Fruit fly (Drosophila melanogaster): Measurements from ENCODE around the gene Nil.

The Nil gene

DNA sequence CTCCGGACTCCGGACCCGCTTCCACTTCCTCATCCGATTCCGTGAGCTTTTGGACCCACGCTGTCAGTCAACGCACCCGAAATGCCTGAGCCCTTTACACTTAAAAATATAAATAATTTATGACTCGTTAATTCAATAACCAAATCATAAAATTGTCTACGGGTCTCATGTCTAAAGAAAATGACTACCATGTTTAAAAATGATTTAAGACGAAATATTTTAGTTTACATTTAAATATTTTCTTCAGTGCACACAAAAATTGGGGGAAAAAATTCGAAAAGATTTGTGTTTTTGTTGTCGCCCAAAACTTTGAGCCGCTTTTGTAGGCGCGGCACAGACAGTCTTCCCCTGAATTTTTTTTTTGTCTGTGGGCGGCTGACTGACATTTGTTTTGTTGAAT lies 12.0 kb downstream of the Nil start (continued):
- TF ChIP-seq wdn (GFP tag; IDR thresholded peaks at IDR 0.05) (no peak), stc (GFP tag; IDR thresholded peaks at IDR 0.05) (peak; percentile 54; the same call in 1 of the 2 replicates), CG17328 (GFP tag; IDR thresholded peaks at IDR 0.05) (no peak), btn (GFP tag; optimal IDR thresholded peaks at IDR 0.05) (no peak), CG14710 (tag; optimal IDR thresholded peaks at IDR 0.05) (no peak), amos (GFP tag; IDR thresholded peaks at IDR 0.05; ENCODE audit: partially characterized antibody) (no peak), CG10979 (tag; optimal IDR thresholded peaks at IDR 0.05) (no peak), CG7556 (GFP tag; optimal IDR thresholded peaks at IDR 0.05) (peak; percentile 74), CG18262 (tag; optimal IDR thresholded peaks at IDR 0.05) (no peak), bcd (GFP tag; optimal IDR thresholded peaks at IDR 0.05) (peak; percentile 41), ab (GFP tag; optimal IDR thresholded peaks at IDR 0.05) (no peak), CG12219 (GFP tag; optimal IDR thresholded peaks at IDR 0.05) (no peak), CG5953 (GFP tag; IDR thresholded peaks at IDR 0.05) (no peak), CG17612 (GFP tag; IDR thresholded peaks at IDR 0.05) (no peak), Antp (GFP tag; optimal IDR thresholded peaks at IDR 0.05) (no peak), Bteb2 (GFP tag; optimal IDR thresholded peaks at IDR 0.05) (peak; percentile 3), Lhr (GFP tag; optimal IDR thresholded peaks at IDR 0.05) (no peak), sima (GFP tag; optimal IDR thresholded peaks at IDR 0.05) (no peak), CG6175 (GFP tag; IDR thresholded peaks at IDR 0.05) (no peak), zen2 (GFP tag; IDR thresholded peaks at IDR 0.05; ENCODE audit: partially characterized antibody) (no peak), disco-r (GFP tag; optimal IDR thresholded peaks at IDR 0.05) (no peak), vnd (GFP tag; IDR thresholded peaks at IDR 0.05; ENCODE audit: partially characterized antibody) (no peak), dimm (GFP tag; IDR thresholded peaks at IDR 0.05) (no peak), Fer3 (tag; optimal IDR thresholded peaks at IDR 0.05) (peak; percentile 64), CG13123 (GFP tag; optimal IDR thresholded peaks at IDR 0.05) (no peak), CG9609 (GFP tag; optimal IDR thresholded peaks at IDR 0.05) (no peak), PHDP (tag; optimal IDR thresholded peaks at IDR 0.05) (no peak), HHEX (GFP tag; optimal IDR thresholded peaks at IDR 0.05) (peak; percentile 20), CG8290 (GFP tag; optimal IDR thresholded peaks at IDR 0.05) (no peak), CG8290 (tag; optimal IDR thresholded peaks at IDR 0.05) (peak in 1 of 2 experiments; percentile 0), ash1 (GFP tag; optimal IDR thresholded peaks at IDR 0.05) (no peak), CG18599 (GFP tag; optimal IDR thresholded peaks at IDR 0.05) (peak; percentile 87), bbx (GFP tag; IDR thresholded peaks at IDR 0.05; ENCODE audit: partially characterized antibody) (no peak), CG4730 (GFP tag; IDR thresholded peaks at IDR 0.05) (0 out of 2 replicates have a peak, but pooled peaks have one; percentile 11), h (optimal IDR thresholded peaks at IDR 0.05) (no peak), Mrtf (GFP tag; IDR thresholded peaks at IDR 0.05) (no peak), vvl (GFP tag; IDR thresholded peaks at IDR 0.05) (peak; percentile 73; the same call in 1 of the 2 replicates), MBD-R2 (GFP tag; IDR thresholded peaks at IDR 0.05) (no peak), CG11085 (GFP tag; IDR thresholded peaks at IDR 0.05) (no peak), TFAM (GFP tag; optimal IDR thresholded peaks at IDR 0.05) (no peak), pfk (GFP tag; optimal IDR thresholded peaks at IDR 0.05) (no peak), CG10565 (GFP tag; optimal IDR thresholded peaks at IDR 0.05) (no peak), CG16779 (GFP tag; IDR thresholded peaks at IDR 0.05) (no peak), CG34224 (GFP tag; IDR thresholded peaks at IDR 0.05; ENCODE audit: partially characterized antibody) (no peak), tgo (GFP tag; IDR thresholded peaks at IDR 0.05) (peak; percentile 66), Sox100B (GFP tag; optimal IDR thresholded peaks at IDR 0.05) (peak; percentile 29), CG12659 (GFP tag; optimal IDR thresholded peaks at IDR 0.05) (peak; percentile 42), B-H2 (GFP tag; optimal IDR thresholded peaks at IDR 0.05) (no peak), dysf (GFP tag; IDR thresholded peaks at IDR 0.05) (peak; percentile 57; the same call in 1 of the 3 replicates), CG7963 (GFP tag; IDR thresholded peaks at IDR 0.05; ENCODE audit: partially characterized antibody) (no peak), Nf-YA (GFP tag; IDR thresholded peaks at IDR 0.05) (no peak), CG5245 (GFP tag; optimal IDR thresholded peaks at IDR 0.05) (no peak), fru (optimal IDR thresholded peaks at IDR 0.05) (no peak)
